Fruit fly (Drosophila melanogaster) whole organism, prepupa: Measurements from ENCODE around the gene CG8043.

Experiments
- CG8632 ChIP-seq: fragments of 200-800 bp; sonication (Bioruptor generic); optimal IDR thresholded peaks from 3 replicates; lab custom pipeline; 2016; ENCODE audit warnings: missing biosample characterization, missing genetic modification characterization
- esn ChIP-seq: fragments of 200-800 bp; sonication (Bioruptor generic); optimal IDR thresholded peaks from 2 replicates; lab custom pipeline; 2016; ENCODE audit warnings: missing biosample characterization, mild to moderate bottlenecking, missing genetic modification characterization, moderate library complexity
- salr ChIP-seq, 2 experiments: fragments of 200-800 bp; sonication (Bioruptor generic); optimal IDR thresholded peaks; 3 replicates each; lab custom pipeline; 2016 to 2018; ENCODE audit warnings: missing biosample characterization in 2 of 2, missing genetic modification characterization in 2 of 2, mild to moderate bottlenecking in 1 of 2

CG8043 gene

dm6 chr3R:8726632-8727031 is 49.9 kb downstream of the CG8043 start, which contains the start of gene CG8159:
Gene CG8159, plus strand, starts transcription at chr3R:8726854.
- TF ChIP-seq CG8632 (GFP tag; lab: Kevin White, UChicago) (no peak), esn (GFP tag; lab: Kevin White, UChicago) (peak; percentile 25), salr (GFP tag; optimal IDR thresholded peaks at IDR 0.05; lab: Kevin White, UChicago) (no peak)
